Worm (Caenorhabditis elegans): ENCODE data around the gene F29G6.1.
A peak's percentile ranks its signal among the peaks of the same experiment; 100 is the strongest.

Gene F29G6.1

ce11 chrX:11555527-11556137 lies 53.6 kb downstream of the F29G6.1 start:
- TF ChIP-seq Y5F2A.4 (GFP tag; optimal IDR thresholded peaks at IDR 0.05) (no peak), zip-2 (tag; optimal IDR thresholded peaks at IDR 0.05) (no peak), unc-130 (GFP tag; optimal IDR thresholded peaks at IDR 0.05) (no peak), nhr-25 (tag; optimal IDR thresholded peaks at IDR 0.05; ENCODE audit: borderline replicate concordance, insufficient read depth) (no peak), sdz-12 (GFP tag; optimal IDR thresholded peaks at IDR 0.05) (no peak), T26A8.4 (GFP tag; IDR thresholded peaks at IDR 0.05) (no peak), nhr-11 (tag; optimal IDR thresholded peaks at IDR 0.05) (peak; percentile 31), hlh-30 (tag; optimal IDR thresholded peaks at IDR 0.05; ENCODE audit: insufficient read depth) (peak; percentile 61), nhr-28 (tag; optimal IDR thresholded peaks at IDR 0.05) (no peak), F49E8.2 (tag; optimal IDR thresholded peaks at IDR 0.05; ENCODE audit: borderline replicate concordance) (no peak), mes-2 (tag; optimal IDR thresholded peaks at IDR 0.05; ENCODE audit: poor library complexity, severe bottlenecking) (no peak), nhr-111 (GFP tag; optimal IDR thresholded peaks at IDR 0.05) (no peak), fos-1 (tag; optimal IDR thresholded peaks at IDR 0.05) (no peak), dmd-9 (GFP tag; IDR thresholded peaks at IDR 0.05) (no peak), snpc-1.2 (GFP tag; IDR thresholded peaks at IDR 0.05) (no peak), nhr-237 (tag; optimal IDR thresholded peaks at IDR 0.05) (no peak), lin-13 (GFP tag; optimal IDR thresholded peaks at IDR 0.05) (no peak), tag-97 (GFP tag; IDR thresholded peaks at IDR 0.05) (0 out of 2 replicates have a peak, but pooled peaks have one; percentile 50), unc-62 (GFP tag; optimal IDR thresholded peaks at IDR 0.05 in 1 of 2) (peak in 1 of 2 experiments; percentile 92), unc-62 (tag; optimal IDR thresholded peaks at IDR 0.05) (no peak), dmd-8 (GFP tag; IDR thresholded peaks at IDR 0.05) (no peak), fkh-10 (GFP tag; optimal IDR thresholded peaks at IDR 0.05) (no peak)

- TF ChIP-seq lin-38 (GFP tag; IDR thresholded peaks at IDR 0.05) (no peak), zip-2 (tag; optimal IDR thresholded peaks at IDR 0.05) (no peak), T20F7.1 (GFP tag; optimal IDR thresholded peaks at IDR 0.05) (no peak), vab-7 (GFP tag; IDR thresholded peaks at IDR 0.05) (no peak), hlh-11 (tag; optimal IDR thresholded peaks at IDR 0.05) (peak; percentile 43), nhr-111 (GFP tag; optimal IDR thresholded peaks at IDR 0.05) (no peak), R02D3.7 (tag; optimal IDR thresholded peaks at IDR 0.05) (no peak), dmd-6 (GFP tag; IDR thresholded peaks at IDR 0.05) (peak; percentile 68), ctbp-1 (GFP tag; IDR thresholded peaks at IDR 0.05) (no peak), lsy-2 (tag; optimal IDR thresholded peaks at IDR 0.05) (no peak), egl-27 (tag; optimal IDR thresholded peaks at IDR 0.05) (no peak), lin-13 (GFP tag; optimal IDR thresholded peaks at IDR 0.05) (no peak), ceh-62 (tag; optimal IDR thresholded peaks at IDR 0.05) (no peak), aly-2 (tag; optimal IDR thresholded peaks at IDR 0.05) (no peak), ceh-32 (tag; optimal IDR thresholded peaks at IDR 0.05; ENCODE audit: poor library complexity) (no peak), jun-1 (tag; optimal IDR thresholded peaks at IDR 0.05) (no peak), unc-130 (GFP tag; optimal IDR thresholded peaks at IDR 0.05) (no peak), daf-19 (GFP tag; conservative IDR thresholded peaks at IDR 0.05) (no peak), mdl-1 (tag; optimal IDR thresholded peaks at IDR 0.05) (no peak), daf-12 (tag; optimal IDR thresholded peaks at IDR 0.05) (no peak), egl-43 (GFP tag; IDR thresholded peaks at IDR 0.05) (no peak), ceh-20 (GFP tag; IDR thresholded peaks at IDR 0.05) (no peak), lim-7 (GFP tag; IDR thresholded peaks at IDR 0.05) (no peak), nhr-42 (GFP tag; IDR thresholded peaks at IDR 0.05) (no peak), ces-1 (GFP tag; optimal IDR thresholded peaks at IDR 0.05) (no peak), pqm-1 (tag; optimal IDR thresholded peaks at IDR 0.05) (peak; percentile 60), fos-1 (tag; optimal IDR thresholded peaks at IDR 0.05) (no peak), nhr-28 (tag; optimal IDR thresholded peaks at IDR 0.05) (peak; percentile 47), dmd-9 (GFP tag; IDR thresholded peaks at IDR 0.05) (no peak), dve-1 (tag; optimal IDR thresholded peaks at IDR 0.05; ENCODE audit: insufficient read depth) (peak; percentile 27), nhr-25 (tag; optimal IDR thresholded peaks at IDR 0.05; ENCODE audit: borderline replicate concordance, insufficient read depth) (no peak), cey-2 (tag; optimal IDR thresholded peaks at IDR 0.05; ENCODE audit: borderline replicate concordance, insufficient read depth) (no peak), ZK546.5 (tag; optimal IDR thresholded peaks at IDR 0.05) (no peak), mep-1 (tag; optimal IDR thresholded peaks at IDR 0.05) (no peak)
Observed at ce11 chrX:11556194-11556739, 54.2 kb downstream of the F29G6.1 start, which contains the start of gene C35C5.10. Gene C35C5.10 (plus strand): TSS chrX:11556244.

Measured in whole organism, L4 larva.